Worm (Caenorhabditis elegans) whole organism, mixed stage, embryonic: ENCODE results near the gene rrc-1.

ENCODE experiments used
- ceh-43 ChIP-seq: fragments of 200-800 bp; sonication (Bioruptor generic); optimal IDR thresholded peaks from 2 replicates; lab custom pipeline; 2018; ENCODE audit warnings: mild to moderate bottlenecking, missing genetic modification characterization, moderate library complexity, missing compliant biosample characterization
- ham-2 ChIP-seq: fragments of 200-800 bp; sonication (Bioruptor generic); optimal IDR thresholded peaks from 2 replicates; lab custom pipeline; 2018; ENCODE audit warnings: mild to moderate bottlenecking, missing genetic modification characterization, missing compliant biosample characterization
- lin-13 ChIP-seq: fragments of 150-350 bp; optimal IDR thresholded peaks from 2 replicates; lab custom pipeline; 2014; ENCODE audit warnings: missing biosample characterization, missing genetic modification characterization
- nhr-237 ChIP-seq: fragments of 150-350 bp; optimal IDR thresholded peaks from 2 replicates; lab custom pipeline; 2014; ENCODE audit warnings: missing biosample characterization, missing genetic modification characterization
- nhr-28 ChIP-seq: fragments of 150-350 bp; optimal IDR thresholded peaks from 2 replicates; lab custom pipeline; 2014; ENCODE audit warnings: missing biosample characterization, missing genetic modification characterization
- unc-62 ChIP-seq: fragments of 150-350 bp; optimal IDR thresholded peaks from 2 replicates; lab custom pipeline; 2014; ENCODE audit warnings: missing biosample characterization, missing genetic modification reagents, missing genetic modification characterization

- no peak for TF ChIP-seq ceh-43 (GFP tag; lab: Kevin White, UChicago)
- no peak for TF ChIP-seq nhr-237 (tag; lab: Kevin White, UChicago)
- TF ChIP-seq ham-2 (GFP tag; lab: Kevin White, UChicago) = no peak
- TF ChIP-seq nhr-28 (tag; lab: Kevin White, UChicago) = no peak
- TF ChIP-seq lin-13 = no peak
- TF ChIP-seq unc-62 (GFP tag; lab: Kevin White, UChicago) = no peak
Measured at ce11 chrX:9814132-9814811, 16.8 kb downstream of the rrc-1 start.
